Worm (Caenorhabditis elegans): ENCODE data around the gene msrp-5.

DNA sequence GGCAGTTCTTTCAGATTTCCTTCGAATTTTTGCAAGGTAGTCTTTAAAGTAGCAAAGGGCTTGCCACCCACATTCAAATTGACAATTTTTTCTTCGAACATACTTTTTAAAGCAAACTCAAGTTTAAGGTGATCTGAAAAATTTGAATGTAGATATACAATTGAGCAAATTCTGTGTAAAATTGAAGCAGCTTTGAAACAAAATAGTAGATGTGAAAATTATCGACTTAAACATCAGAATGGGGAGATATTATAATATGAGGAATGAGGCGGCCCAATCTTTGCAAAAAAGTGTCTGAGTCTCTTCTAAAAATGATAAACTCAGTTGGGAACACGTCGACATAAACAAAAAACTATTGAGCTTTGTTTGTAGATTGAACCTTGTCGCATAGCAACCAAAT, 27.8 kb downstream of the msrp-5 start, which contains the start of gene F22E5.11:
- TF ChIP-seq aly-1 (tag; optimal IDR thresholded peaks at IDR 0.05) (no peak), ceh-36 (tag; optimal IDR thresholded peaks at IDR 0.05) (no peak), ceh-13 (GFP tag; optimal IDR thresholded peaks at IDR 0.05) (no peak), ama-1 (optimal IDR thresholded peaks at IDR 0.05) (no peak)

Measured in whole organism, early embryonic.